Worm (Caenorhabditis elegans) whole organism, L1 larva: ENCODE data around the gene sdz-32.
"Not testable (repeated sequence)": the region's sequence is repeated elsewhere in the genome, so short reads cannot be mapped to it uniquely, and the experiment has no call there.

Experiments used
- F16B12.6 ChIP-seq: fragments of 150-350 bp; optimal IDR thresholded peaks from 2 replicates; lab custom pipeline; 2014; ENCODE audit warnings: missing biosample characterization, missing genetic modification characterization
- Y116A8C.19 ChIP-seq: sonication (generic microtip); optimal IDR thresholded peaks from 2 replicates; lab custom pipeline; 2016; ENCODE audit warnings: missing compliant biosample characterization, missing genetic modification characterization, borderline replicate concordance
- ceh-8 ChIP-seq: fragments of 200-800 bp; sonication (Bioruptor generic); optimal IDR thresholded peaks from 2 replicates; lab custom pipeline; 2018; ENCODE audit warnings: mild to moderate bottlenecking, missing genetic modification characterization, moderate library complexity, missing compliant biosample characterization
- ceh-88 ChIP-seq: fragments of 200-800 bp; sonication (Bioruptor generic); IDR thresholded peaks from 2 replicates; pipeline ENCODE4 v1.3.6; 2022; ENCODE audit warnings: missing genetic modification characterization, missing compliant biosample characterization
- ceh-90 ChIP-seq: sonication (generic microtip); optimal IDR thresholded peaks from 2 replicates; lab custom pipeline; 2016; ENCODE audit warnings: missing genetic modification characterization, missing compliant biosample characterization
- dpl-1 ChIP-seq, 3 experiments: fragments of 150-350 bp in 2 of 3; sonication (generic microtip) in 1 of 3; optimal IDR thresholded peaks; 2 replicates each; lab custom pipeline; 2014 to 2017; ENCODE audit warnings: missing biosample characterization in 3 of 3, missing genetic modification characterization in 3 of 3, missing genetic modification reagents in 3 of 3
- dsc-1 ChIP-seq: sonication (generic microtip); optimal IDR thresholded peaks from 2 replicates; lab custom pipeline; 2016; ENCODE audit warnings: mild to moderate bottlenecking, missing genetic modification characterization, missing compliant biosample characterization
- efl-1 ChIP-seq, 4 experiments: fragments of 150-350 bp; optimal IDR thresholded peaks in 3 of 4; peaks in 1 of 4; 1 replicate in 1 of 4; 2 replicates in 3 of 4; lab custom pipeline; 2014; ENCODE audit warnings: missing biosample characterization in 2 of 4, missing genetic modification characterization in 2 of 4, missing genetic modification reagents in 2 of 4
- egl-27 ChIP-seq, 2 experiments: fragments of 150-350 bp in 1 of 2; sonication (generic microtip); optimal IDR thresholded peaks; 3 replicates each; lab custom pipeline; 2017 to 2018; ENCODE audit warnings: missing biosample characterization in 2 of 2, missing genetic modification characterization in 2 of 2, missing genetic modification reagents in 2 of 2
- elt-3 ChIP-seq, 6 experiments: fragments of 150-350 bp in 1 of 6; sonication (generic microtip); optimal IDR thresholded peaks; 2 replicates each; lab custom pipeline; 2017 to 2018; ENCODE audit warnings: missing biosample characterization in 6 of 6, missing genetic modification characterization in 6 of 6, inconsistent platforms in 1 of 6
- ets-5 ChIP-seq: fragments of 200-800 bp; sonication (Bioruptor generic); IDR thresholded peaks from 2 replicates; pipeline ENCODE4 v1.3.6; 2022; ENCODE audit warnings: missing genetic modification characterization, missing compliant biosample characterization
- fkh-10 ChIP-seq: sonication (generic microtip); optimal IDR thresholded peaks from 2 replicates; lab custom pipeline; 2017; ENCODE audit warnings: missing biosample characterization, missing genetic modification reagents, missing genetic modification characterization
- fkh-8 ChIP-seq: sonication (generic microtip); optimal IDR thresholded peaks from 2 replicates; lab custom pipeline; 2016; ENCODE audit warnings: mild to moderate bottlenecking, missing genetic modification characterization, missing compliant biosample characterization
- grh-1 ChIP-seq: fragments of 200-800 bp; sonication (Bioruptor generic); IDR thresholded peaks from 2 replicates; pipeline ENCODE4 v1.3.6; 2022; ENCODE audit warnings: missing genetic modification reagents, missing genetic modification characterization, missing compliant biosample characterization
- hlh-4 ChIP-seq: sonication (generic microtip); optimal IDR thresholded peaks from 2 replicates; lab custom pipeline; 2016; ENCODE audit warnings: mild to moderate bottlenecking, missing genetic modification characterization, missing compliant biosample characterization
- isw-1 ChIP-seq: fragments of 200-800 bp; sonication (Bioruptor generic); IDR thresholded peaks from 2 replicates; pipeline ENCODE4 v1.3.6; 2022; ENCODE audit warnings: missing genetic modification characterization, missing compliant biosample characterization
- lin-13 ChIP-seq: fragments of 150-350 bp; optimal IDR thresholded peaks from 2 replicates; lab custom pipeline; 2014; ENCODE audit warnings: missing biosample characterization, missing genetic modification reagents, missing genetic modification characterization
- lin-14 ChIP-seq: fragments of 200-800 bp; sonication (Bioruptor generic); optimal IDR thresholded peaks from 2 replicates; lab custom pipeline; 2018; ENCODE audit warnings: mild to moderate bottlenecking, missing genetic modification characterization, moderate library complexity, missing compliant biosample characterization
- lsy-2 ChIP-seq, 2 experiments: fragments of 150-350 bp; optimal IDR thresholded peaks; 2 replicates each; lab custom pipeline; 2014; ENCODE audit warnings: missing biosample characterization in 2 of 2, missing genetic modification characterization in 2 of 2
- nhr-12 ChIP-seq: sonication (generic microtip); optimal IDR thresholded peaks from 2 replicates; lab custom pipeline; 2017; ENCODE audit warnings: missing biosample characterization, missing genetic modification characterization
- rnt-1 ChIP-seq: sonication (generic microtip); optimal IDR thresholded peaks from 2 replicates; lab custom pipeline; 2016; ENCODE audit warnings: mild to moderate bottlenecking, missing genetic modification characterization, moderate library complexity, missing compliant biosample characterization
- skn-1 ChIP-seq: fragments of 150-350 bp; optimal IDR thresholded peaks from 2 replicates; lab custom pipeline; 2014; ENCODE audit warnings: missing biosample characterization, missing genetic modification characterization
- snpc-4 ChIP-seq: fragments of 150-350 bp; optimal IDR thresholded peaks from 2 replicates; lab custom pipeline; 2014; ENCODE audit warnings: missing biosample characterization, missing genetic modification characterization
- sox-4 ChIP-seq: sonication (generic microtip); optimal IDR thresholded peaks from 2 replicates; lab custom pipeline; 2016; ENCODE audit warnings: missing genetic modification characterization, missing compliant biosample characterization
- sptf-1 ChIP-seq: fragments of 150-350 bp; optimal IDR thresholded peaks from 2 replicates; lab custom pipeline; 2014; ENCODE audit warnings: missing biosample characterization, missing genetic modification characterization
- sup-37 ChIP-seq: fragments of 200-800 bp; sonication (Bioruptor generic); optimal IDR thresholded peaks from 2 replicates; lab custom pipeline; 2018; ENCODE audit warnings: mild to moderate bottlenecking, missing genetic modification characterization, missing compliant biosample characterization
- tlp-1 ChIP-seq: fragments of 150-350 bp; optimal IDR thresholded peaks from 2 replicates; lab custom pipeline; 2014; ENCODE audit warnings: missing biosample characterization, missing genetic modification characterization
- unc-62 ChIP-seq: fragments of 150-350 bp; optimal IDR thresholded peaks from 2 replicates; lab custom pipeline; 2014; ENCODE audit warnings: missing biosample characterization, missing genetic modification reagents, missing genetic modification characterization
- unc-98 ChIP-seq: fragments of 200-800 bp; sonication (Bioruptor generic); IDR thresholded peaks from 2 replicates; pipeline ENCODE4 v1.3.6; 2022; ENCODE audit warnings: missing genetic modification characterization, missing compliant biosample characterization
- zag-1 ChIP-seq: fragments of 150-350 bp; optimal IDR thresholded peaks from 2 replicates; lab custom pipeline; 2014; ENCODE audit warnings: missing biosample characterization, missing genetic modification characterization
- zip-4 ChIP-seq: fragments of 200-800 bp; sonication (Bioruptor generic); optimal IDR thresholded peaks from 2 replicates; lab custom pipeline; 2018; ENCODE audit warnings: mild to moderate bottlenecking, missing genetic modification characterization, moderate library complexity, missing compliant biosample characterization
- ztf-4 ChIP-seq: fragments of 150-350 bp; optimal IDR thresholded peaks from 2 replicates; lab custom pipeline; 2014; ENCODE audit warnings: missing biosample characterization, missing genetic modification characterization

The sdz-32 gene

DNA sequence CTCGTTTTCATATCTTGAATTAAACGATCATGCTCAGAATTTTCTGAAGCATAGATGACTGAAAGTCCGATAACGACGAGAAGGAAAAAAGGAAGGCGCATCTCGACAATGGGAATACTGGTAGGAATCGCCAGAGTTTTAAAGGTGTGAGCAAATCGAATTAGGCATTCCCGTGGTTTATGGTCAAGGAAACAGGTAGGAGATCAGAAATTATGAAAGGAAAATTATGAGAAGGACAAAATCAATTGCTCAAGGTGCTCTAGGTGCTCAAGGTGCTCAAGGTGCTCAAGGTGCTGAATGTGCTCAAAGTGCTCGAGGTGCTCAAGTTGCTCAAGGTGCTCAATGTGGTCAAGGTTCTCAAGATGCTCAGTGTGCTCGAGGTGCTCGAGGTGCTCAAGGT is 9.3 kb upstream of the sdz-32 start, which contains the start of gene C16C8.10:
Gene C16C8.10 (minus strand): TSS at position 101 of the 400 bp plus-strand sequence.
- not testable (repeated sequence) for TF ChIP-seq ets-5 (GFP tag; lab: Robert Waterston, UW); lin-14 (GFP tag; lab: Kevin White, UChicago); snpc-4 (tag; lab: Kevin White, UChicago)
- TF ChIP-seq, all 84 proteins: peak for 0; not testable (repeated sequence) for 84

DNA sequence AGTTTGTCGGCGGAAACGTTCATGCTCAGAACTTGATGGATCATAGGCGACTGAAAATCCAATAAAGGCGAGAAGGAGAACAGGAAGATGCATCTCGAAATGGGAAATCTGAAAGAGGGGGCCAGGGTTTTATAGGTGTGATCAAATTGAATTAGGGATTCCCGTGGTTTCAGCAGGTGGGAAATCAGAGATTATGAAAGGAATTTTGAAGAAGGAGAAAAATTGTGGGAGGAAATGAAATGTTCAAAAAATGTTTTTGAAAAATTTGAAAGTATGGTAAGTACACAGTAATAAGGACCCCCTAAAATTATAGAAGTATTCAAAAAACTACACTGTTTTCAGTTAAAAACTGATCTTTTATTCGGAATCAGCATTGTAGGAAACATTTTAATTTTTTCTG is 3.3 kb upstream of the sdz-32 start, which contains the start of gene Y49F6B.20:
Gene Y49F6B.20 (minus strand): TSS at position 101 of the 400 bp plus-strand sequence.
- TF ChIP-seq fkh-10 (GFP tag; lab: Kevin White, UChicago) (no peak), skn-1 (tag; lab: Kevin White, UChicago) (no peak), dpl-1 (GFP tag; optimal IDR thresholded peaks at IDR 0.05; lab: Kevin White, UChicago) (no peak), lin-13 (no peak), sptf-1 (tag; lab: Kevin White, UChicago) (no peak), grh-1 (no peak), zip-4 (no peak), elt-3 (tag; optimal IDR thresholded peaks at IDR 0.05; lab: Kevin White, UChicago) (no peak), isw-1 (GFP tag; lab: Robert Waterston, UW) (no peak), lsy-2 (tag; optimal IDR thresholded peaks at IDR 0.05; lab: Kevin White, UChicago) (no peak), F16B12.6 (tag; lab: Kevin White, UChicago) (no peak), sox-4 (no peak)

DNA sequence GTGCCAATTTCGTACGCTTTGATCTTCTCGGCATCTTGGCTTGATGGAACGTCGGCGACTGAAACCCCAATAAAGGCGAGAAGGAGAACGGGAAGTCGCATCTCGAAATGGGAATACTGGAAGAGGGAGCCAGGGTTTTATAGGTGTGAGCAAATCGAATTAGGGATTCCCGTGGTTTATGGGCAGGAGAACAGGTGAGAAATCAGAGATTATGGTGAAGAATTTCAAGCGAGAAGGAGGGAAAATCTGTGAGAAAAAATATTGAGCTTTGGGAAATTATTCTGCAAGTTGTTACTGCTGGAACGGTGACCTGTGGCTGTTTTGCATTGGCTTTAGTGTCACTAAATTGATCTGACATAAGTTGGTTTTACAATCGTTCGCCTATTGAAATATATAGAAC is 2.2 kb upstream of the sdz-32 start, which contains the start of gene Y49F6B.13:
Gene Y49F6B.13 (minus strand): TSS at position 101 of the 400 bp plus-strand sequence.
- TF ChIP-seq zag-1 (tag; lab: Kevin White, UChicago) (no peak), ceh-8 (no peak), efl-1 (optimal IDR thresholded peaks at IDR 0.05; lab: Kevin White, UChicago) (no peak), efl-1 (GFP tag; optimal IDR thresholded peaks at IDR 0.05 in 1 of 2; lab: Kevin White, UChicago) (peak in 1 of 2 experiments; percentile 47)

DNA sequence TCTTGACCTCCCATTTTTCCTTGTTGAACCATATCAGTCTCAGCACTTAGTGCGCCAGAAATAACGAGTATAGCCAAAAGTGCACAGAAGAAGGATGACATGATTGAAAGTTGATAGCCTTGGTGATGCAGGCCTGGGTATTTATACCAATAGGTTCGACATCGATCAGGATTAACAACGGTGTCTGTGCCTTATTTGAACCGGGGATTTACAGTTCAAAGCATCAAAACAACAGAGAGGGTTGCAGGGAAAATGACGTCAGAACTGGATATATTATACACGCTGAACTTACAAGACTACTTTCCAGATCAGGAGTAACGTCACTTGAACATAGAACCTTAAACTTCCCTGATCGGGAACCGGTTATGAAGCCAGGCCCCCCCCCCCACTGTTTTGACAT is 1.5 kb upstream of the sdz-32 start, which contains the start of gene Y49F6B.12:
Gene Y49F6B.12 (minus strand): TSS at position 101 of the 400 bp plus-strand sequence.
- TF ChIP-seq unc-62 (no peak), zag-1 (tag; lab: Kevin White, UChicago) (no peak), ztf-4 (tag; lab: Kevin White, UChicago) (no peak), ets-5 (GFP tag; lab: Robert Waterston, UW) (no peak), fkh-8 (tag; lab: Kevin White, UChicago) (no peak), rnt-1 (tag; lab: Kevin White, UChicago) (no peak), unc-98 (GFP tag; lab: Robert Waterston, UW) (no peak), zip-4 (no peak), ceh-88 (GFP tag; lab: Robert Waterston, UW) (no peak), hlh-4 (tag; lab: Kevin White, UChicago) (no peak), tlp-1 (tag; lab: Kevin White, UChicago) (no peak), dsc-1 (tag; lab: Kevin White, UChicago) (no peak)

DNA sequence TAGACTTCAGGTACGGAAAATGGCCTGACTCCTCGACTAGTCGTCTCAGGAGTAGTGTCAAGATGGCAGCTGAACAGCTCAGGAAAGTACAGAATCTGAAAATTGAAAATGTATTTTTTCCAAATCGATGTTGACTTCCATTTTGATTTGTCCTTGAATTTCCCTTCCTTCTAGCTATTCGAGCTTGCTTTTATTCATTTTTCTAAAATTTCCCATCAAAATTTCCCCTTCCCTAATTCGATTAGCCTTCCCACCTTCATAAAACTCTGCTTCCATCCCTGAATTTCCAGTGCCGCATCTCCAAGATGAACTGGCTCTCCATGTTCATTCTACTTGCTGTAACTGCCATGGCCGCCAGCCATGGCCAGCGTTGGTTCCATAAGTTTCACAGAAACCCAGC is 1.0 kb upstream of the sdz-32 start, which contains the start of gene Y49F6B.6:
Gene Y49F6B.6 (plus strand): TSS at position 301 of the 400 bp plus-strand sequence.
- TF ChIP-seq ceh-90 (tag; lab: Kevin White, UChicago) (no peak), egl-27 (tag; optimal IDR thresholded peaks at IDR 0.05; lab: Kevin White, UChicago) (no peak), lsy-2 (tag; optimal IDR thresholded peaks at IDR 0.05; lab: Kevin White, UChicago) (no peak), Y116A8C.19 (tag; lab: Kevin White, UChicago) (no peak), sup-37 (GFP tag; lab: Kevin White, UChicago) (no peak), ceh-88 (GFP tag; lab: Robert Waterston, UW) (no peak), lin-13 (no peak), zip-4 (no peak), nhr-12 (tag; lab: Kevin White, UChicago) (no peak)
